Worm (Caenorhabditis elegans): ENCODE data around the gene hmt-1.

- TF ChIP-seq ceh-2 (tag; optimal IDR thresholded peaks at IDR 0.05), result no peak
- TF ChIP-seq tbx-2 (tag; optimal IDR thresholded peaks at IDR 0.05), result no peak
These were observed 29.6 kb upstream of the hmt-1 start for ce11 chrIII:11129363-11129762.
